Worm (Caenorhabditis elegans) whole organism, L2 larva: ENCODE measurements around the gene pcp-1.

Source experiments
- F13H6.1 ChIP-seq: sonication (generic microtip); optimal IDR thresholded peaks from 2 replicates; lab custom pipeline; 2016; ENCODE audit warnings: missing genetic modification characterization, missing compliant biosample characterization
- ZK546.5 ChIP-seq: sonication (generic microtip); optimal IDR thresholded peaks from 2 replicates; lab custom pipeline; 2017; ENCODE audit warnings: missing biosample characterization, missing genetic modification characterization
- ceh-16 ChIP-seq: fragments of 150-350 bp; optimal IDR thresholded peaks from 2 replicates; lab custom pipeline; 2014; ENCODE audit warnings: missing biosample characterization, missing genetic modification characterization
- lin-11 ChIP-seq: fragments of 150-350 bp; sonication (generic microtip); optimal IDR thresholded peaks from 2 replicates; lab custom pipeline; 2014; ENCODE audit warnings: missing biosample characterization, missing genetic modification characterization, inconsistent platforms, mixed read lengths
- lin-39 ChIP-seq: fragments of 150-350 bp; optimal IDR thresholded peaks from 2 replicates; lab custom pipeline; 2014; ENCODE audit warnings: missing biosample characterization, missing genetic modification reagents, missing genetic modification characterization
- nhr-237 ChIP-seq: fragments of 150-350 bp; optimal IDR thresholded peaks from 2 replicates; lab custom pipeline; 2014; ENCODE audit warnings: missing biosample characterization, missing genetic modification characterization
- nhr-77 ChIP-seq: fragments of 150-350 bp; optimal IDR thresholded peaks from 2 replicates; lab custom pipeline; 2014; ENCODE audit warnings: missing biosample characterization, missing genetic modification characterization
- snpc-4 ChIP-seq: fragments of 150-350 bp; optimal IDR thresholded peaks from 2 replicates; lab custom pipeline; 2014; ENCODE audit warnings: missing biosample characterization, missing genetic modification characterization
- unc-62 ChIP-seq: fragments of 150-350 bp; optimal IDR thresholded peaks from 2 replicates; lab custom pipeline; 2014; ENCODE audit warnings: missing biosample characterization, missing genetic modification reagents, missing genetic modification characterization
- zag-1 ChIP-seq: fragments of 150-350 bp; optimal IDR thresholded peaks from 2 replicates; lab custom pipeline; 2014; ENCODE audit warnings: missing biosample characterization, missing genetic modification characterization

DNA sequence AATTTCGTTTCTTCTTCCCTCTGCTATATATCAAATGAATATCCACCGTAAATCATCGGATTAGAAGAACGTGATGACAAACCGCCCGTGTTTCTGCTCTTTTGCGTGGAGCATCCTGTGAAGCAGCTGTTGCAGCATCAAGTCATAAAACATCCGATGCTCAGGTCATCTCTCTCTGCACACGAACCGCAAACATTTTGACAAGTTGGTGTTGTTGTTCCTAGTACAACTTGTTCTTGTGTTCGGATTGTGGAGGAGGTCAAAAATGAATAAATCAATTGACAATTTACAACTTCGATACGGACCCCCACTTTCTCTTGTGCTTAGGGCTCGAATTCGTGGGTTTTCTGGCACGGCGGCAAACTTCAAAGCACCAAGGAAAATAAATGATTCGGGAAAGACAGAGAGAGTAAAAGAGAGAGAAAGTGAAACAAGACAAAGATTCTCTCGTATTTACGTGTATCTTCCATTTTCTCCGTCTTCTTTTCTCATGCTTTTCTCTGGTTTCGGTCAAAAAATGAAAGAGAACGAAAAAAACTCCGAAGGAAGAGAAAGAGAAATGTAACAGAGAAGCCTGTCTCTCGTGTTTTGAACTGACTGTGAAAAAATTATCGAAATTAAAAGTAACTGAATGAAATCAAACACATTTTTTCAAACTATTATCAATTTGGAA is 22.0 kb downstream of the pcp-1 start:
- no peak for TF ChIP-seq ZK546.5
- no peak for TF ChIP-seq unc-62 (GFP tag; lab: Kevin White, UChicago)
- TF ChIP-seq F13H6.1: peak; percentile 19
- TF ChIP-seq zag-1 (tag; lab: Kevin White, UChicago): no peak
- no peak for TF ChIP-seq lin-11
- no peak for TF ChIP-seq lin-39 (tag; lab: Kevin White, UChicago)
- TF ChIP-seq snpc-4 (tag; lab: Kevin White, UChicago): no peak
- TF ChIP-seq nhr-237: no peak
- TF ChIP-seq nhr-77: no peak
- TF ChIP-seq ceh-16 (tag; lab: Kevin White, UChicago): no peak
